Worm (Caenorhabditis elegans) whole organism, young adult: ENCODE results near the gene warf-1.

ENCODE experiments used
- C06A6.2 ChIP-seq: fragments of 200-800 bp; sonication (Bioruptor generic); conservative IDR thresholded peaks from 2 replicates; pipeline ENCODE4 v1.3.6; 2022; ENCODE audit warnings: missing genetic modification characterization, missing compliant biosample characterization
- C17E4.6 ChIP-seq: fragments of 200-800 bp; sonication (Bioruptor generic); IDR thresholded peaks from 2 replicates; pipeline ENCODE4 v1.3.6; 2022; ENCODE audit warnings: missing genetic modification reagents, missing genetic modification characterization, missing compliant biosample characterization
- F22D6.2 ChIP-seq: sonication (generic microtip); optimal IDR thresholded peaks from 2 replicates; lab custom pipeline; 2016; ENCODE audit warnings: mild to moderate bottlenecking, missing genetic modification characterization, missing compliant biosample characterization
- K12H6.12 ChIP-seq: fragments of 200-800 bp; sonication (Bioruptor generic); optimal IDR thresholded peaks from 2 replicates; lab custom pipeline; 2018; ENCODE audit warnings: mild to moderate bottlenecking, missing genetic modification characterization, missing compliant biosample characterization
- T07F8.4 ChIP-seq: sonication (generic microtip); optimal IDR thresholded peaks from 2 replicates; lab custom pipeline; 2016; ENCODE audit warnings: mild to moderate bottlenecking, missing genetic modification characterization, moderate library complexity, missing compliant biosample characterization
- T26A5.8 ChIP-seq: sonication (generic microtip); optimal IDR thresholded peaks from 2 replicates; lab custom pipeline; 2016; ENCODE audit warnings: missing genetic modification characterization, missing compliant biosample characterization
- Y56A3A.18 ChIP-seq: fragments of 200-800 bp; sonication (Bioruptor generic); IDR thresholded peaks from 2 replicates; pipeline ENCODE4 v1.3.6; 2022; ENCODE audit warnings: missing genetic modification reagents, missing genetic modification characterization, missing compliant biosample characterization
- Y67H2A.10 ChIP-seq: fragments of 200-800 bp; sonication (Bioruptor generic); conservative IDR thresholded peaks from 2 replicates; pipeline ENCODE4 v1.3.6; 2022; ENCODE audit warnings: missing genetic modification reagents, missing genetic modification characterization, missing compliant biosample characterization
- Y79H2A.3 ChIP-seq: fragments of 200-800 bp; sonication (Bioruptor generic); conservative IDR thresholded peaks from 2 replicates; pipeline ENCODE4 v1.3.6; 2022; ENCODE audit warnings: missing genetic modification reagents, missing genetic modification characterization, missing compliant biosample characterization
- Y95B8A.8 ChIP-seq: fragments of 200-800 bp; sonication (Bioruptor generic); IDR thresholded peaks from 2 replicates; pipeline ENCODE4 v1.3.6; 2022; ENCODE audit warnings: missing genetic modification reagents, missing genetic modification characterization, missing compliant biosample characterization
- atf-7 ChIP-seq: sonication (generic microtip); optimal IDR thresholded peaks from 2 replicates; lab custom pipeline; 2017; ENCODE audit warnings: mild to moderate bottlenecking, missing genetic modification characterization, missing compliant biosample characterization
- attf-3 ChIP-seq: fragments of 200-800 bp; sonication (Bioruptor generic); conservative IDR thresholded peaks from 2 replicates; pipeline ENCODE4 v1.3.6; 2022; ENCODE audit warnings: missing genetic modification reagents, missing genetic modification characterization, missing compliant biosample characterization
- attf-5 ChIP-seq: fragments of 200-800 bp; sonication (Bioruptor generic); optimal IDR thresholded peaks from 2 replicates; lab custom pipeline; 2018; ENCODE audit warnings: mild to moderate bottlenecking, missing genetic modification characterization, missing compliant biosample characterization
- attf-6 ChIP-seq: fragments of 200-800 bp; sonication (Bioruptor generic); IDR thresholded peaks from 2 replicates; pipeline ENCODE4 v1.3.6; 2022; ENCODE audit warnings: missing genetic modification reagents, missing genetic modification characterization, missing compliant biosample characterization
- bed-2 ChIP-seq: fragments of 200-800 bp; sonication (Bioruptor generic); IDR thresholded peaks from 2 replicates; pipeline ENCODE4 v1.3.6; 2022; ENCODE audit warnings: missing genetic modification reagents, missing genetic modification characterization, missing compliant biosample characterization
- ccch-3 ChIP-seq: fragments of 200-800 bp; sonication (Bioruptor generic); optimal IDR thresholded peaks from 2 replicates; lab custom pipeline; 2018; ENCODE audit warnings: mild to moderate bottlenecking, missing genetic modification characterization, missing compliant biosample characterization
- ceh-100 ChIP-seq: fragments of 200-800 bp; sonication (Bioruptor generic); IDR thresholded peaks from 2 replicates; pipeline ENCODE4 v1.3.6; 2022; ENCODE audit warnings: missing genetic modification reagents, missing genetic modification characterization, missing compliant biosample characterization
- ceh-40 ChIP-seq: fragments of 200-800 bp; sonication (Bioruptor generic); IDR thresholded peaks from 2 replicates; pipeline ENCODE4 v1.3.6; 2022; ENCODE audit warnings: missing genetic modification characterization, missing compliant biosample characterization
- dox-1 ChIP-seq: fragments of 200-800 bp; sonication (Bioruptor generic); IDR thresholded peaks from 2 replicates; pipeline ENCODE4 v1.3.6; 2022; ENCODE audit warnings: missing genetic modification reagents, missing genetic modification characterization, missing compliant biosample characterization
- dpl-1 ChIP-seq: fragments of 150-350 bp; optimal IDR thresholded peaks from 2 replicates; lab custom pipeline; 2014; ENCODE audit warnings: missing biosample characterization, missing genetic modification reagents, missing genetic modification characterization
- efl-1 ChIP-seq: fragments of 150-350 bp; optimal IDR thresholded peaks from 2 replicates; lab custom pipeline; 2014; ENCODE audit warnings: missing biosample characterization, missing genetic modification reagents, missing genetic modification characterization
- egl-18 ChIP-seq: fragments of 200-800 bp; sonication (Bioruptor generic); IDR thresholded peaks from 2 replicates; pipeline ENCODE4 v1.3.6; 2022; ENCODE audit warnings: missing genetic modification reagents, missing genetic modification characterization, missing compliant biosample characterization
- hlh-26 ChIP-seq: fragments of 200-800 bp; sonication (Bioruptor generic); conservative IDR thresholded peaks from 2 replicates; pipeline ENCODE4 v1.3.6; 2022; ENCODE audit warnings: missing genetic modification reagents, missing genetic modification characterization, missing compliant biosample characterization
- hrde-1 ChIP-seq: sonication (generic microtip); optimal IDR thresholded peaks from 2 replicates; lab custom pipeline; 2016; ENCODE audit warnings: missing genetic modification characterization, mild to moderate bottlenecking, missing compliant biosample characterization, moderate library complexity, missing genotype, missing genetic modification reagents, borderline replicate concordance
- lag-1 ChIP-seq: fragments of 200-800 bp; sonication (Bioruptor generic); IDR thresholded peaks from 2 replicates; pipeline ENCODE4 v1.3.6; 2022; ENCODE audit warnings: missing genetic modification reagents, missing genetic modification characterization, missing compliant biosample characterization
- let-526 ChIP-seq: fragments of 200-800 bp; sonication (Bioruptor generic); IDR thresholded peaks from 2 replicates; pipeline ENCODE4 v1.3.6; 2022; ENCODE audit warnings: missing genetic modification reagents, missing genetic modification characterization, missing compliant biosample characterization
- lin-35 ChIP-seq, 3 experiments: fragments of 150-350 bp in 2 of 3; sonication (generic microtip) in 1 of 3; optimal IDR thresholded peaks; 2 replicates each; lab custom pipeline; 2014 to 2018; ENCODE audit warnings: missing biosample characterization in 3 of 3, missing genetic modification characterization in 3 of 3, missing genetic modification reagents in 3 of 3
- madf-6 ChIP-seq: fragments of 200-800 bp; sonication (Bioruptor generic); IDR thresholded peaks from 2 replicates; pipeline ENCODE4 v1.3.6; 2022; ENCODE audit warnings: missing genetic modification reagents, missing genetic modification characterization, missing compliant biosample characterization
- nhr-27 ChIP-seq: fragments of 200-800 bp; sonication (Bioruptor generic); optimal IDR thresholded peaks from 2 replicates; lab custom pipeline; 2018; ENCODE audit warnings: mild to moderate bottlenecking, missing genetic modification characterization, moderate library complexity, missing compliant biosample characterization
- nhr-90 ChIP-seq: sonication (generic microtip); optimal IDR thresholded peaks from 2 replicates; lab custom pipeline; 2016; ENCODE audit warnings: missing genotype, mild to moderate bottlenecking, missing genetic modification characterization, missing compliant biosample characterization
- somi-1 ChIP-seq: fragments of 200-800 bp; sonication (Bioruptor generic); optimal IDR thresholded peaks from 2 replicates; lab custom pipeline; 2018; ENCODE audit warnings: mild to moderate bottlenecking, missing genetic modification characterization, missing compliant biosample characterization
- unc-130 ChIP-seq: sonication (generic microtip); optimal IDR thresholded peaks from 2 replicates; lab custom pipeline; 2016; ENCODE audit warnings: missing genetic modification reagents, missing genetic modification characterization, missing compliant biosample characterization
- xnd-1 ChIP-seq: sonication (generic microtip); optimal IDR thresholded peaks from 2 replicates; lab custom pipeline; 2016; ENCODE audit warnings: missing genotype, missing genetic modification reagents, missing genetic modification characterization, missing compliant biosample characterization
- zim-3 ChIP-seq: sonication (generic microtip); optimal IDR thresholded peaks from 2 replicates; lab custom pipeline; 2017; ENCODE audit warnings: mild to moderate bottlenecking, missing genetic modification characterization, moderate library complexity, missing compliant biosample characterization
- ztf-18 ChIP-seq: sonication (generic microtip); optimal IDR thresholded peaks from 2 replicates; lab custom pipeline; 2016; ENCODE audit warnings: missing genotype, mild to moderate bottlenecking, missing genetic modification characterization, missing compliant biosample characterization
- ztf-25 ChIP-seq: fragments of 200-800 bp; sonication (Bioruptor generic); IDR thresholded peaks from 2 replicates; pipeline ENCODE4 v1.3.6; 2022; ENCODE audit warnings: missing genetic modification reagents, missing genetic modification characterization, missing compliant biosample characterization
- ztf-26 ChIP-seq: sonication (generic microtip); optimal IDR thresholded peaks from 2 replicates; lab custom pipeline; 2017; ENCODE audit warnings: missing genetic modification characterization, missing compliant biosample characterization
- ztf-3 ChIP-seq: fragments of 200-800 bp; sonication (Bioruptor generic); optimal IDR thresholded peaks from 2 replicates; lab custom pipeline; 2018; ENCODE audit warnings: mild to moderate bottlenecking, missing genetic modification characterization, missing compliant biosample characterization
- ztf-6 ChIP-seq: fragments of 200-800 bp; sonication (Bioruptor generic); IDR thresholded peaks from 2 replicates; pipeline ENCODE4 v1.3.6; 2022; ENCODE audit warnings: missing genetic modification reagents, missing genetic modification characterization, missing compliant biosample characterization

The warf-1 gene

ce11 chrIV:7632535-7632934, 2.1 kb upstream of the warf-1 start, which contains the start of gene F45E4.6 (continued):
- TF ChIP-seq ceh-100 (no peak), unc-130 (no peak), madf-6 (peak; percentile 20; the same call in 1 of the 2 replicates), F22D6.2 (tag; lab: Kevin White, UChicago) (no peak), xnd-1 (tag; lab: Kevin White, UChicago) (no peak), lin-35 (GFP tag; optimal IDR thresholded peaks at IDR 0.05; lab: Kevin White, UChicago) (peak in 2 of 3 experiments; percentile 11 to 81)
- TF ChIP-seq, all 124 proteins: peak for 7

- TF ChIP-seq madf-6 (0 out of 2 replicates have a peak, but pooled peaks have one; percentile 5), ztf-3 (GFP tag; lab: Kevin White, UChicago) (no peak)
Observed at ce11 chrIV:7633020-7633419, 1.6 kb upstream of the warf-1 start, which contains the start of gene plp-1. TSS of gene plp-1 (plus strand) at chrIV:7633360.

ce11 chrIV:7641758-7642157, 7.2 kb downstream of the warf-1 start, which contains the start of gene nep-16:
TSS of gene nep-16 (minus strand) at chrIV:7641858.
- no peak for TF ChIP-seq T07F8.4
- TF ChIP-seq attf-5 (GFP tag; lab: Kevin White, UChicago): no peak
- no peak for TF ChIP-seq zim-3
- TF ChIP-seq K12H6.12: no peak
- no peak for TF ChIP-seq bed-2 (GFP tag; lab: Robert Waterston, UW)
- no peak for TF ChIP-seq lin-35 (GFP tag; optimal IDR thresholded peaks at IDR 0.05; lab: Kevin White, UChicago)
- no peak for TF ChIP-seq Y56A3A.18 (GFP tag; lab: Robert Waterston, UW)
- TF ChIP-seq Y79H2A.3 (GFP tag; lab: Robert Waterston, UW): no peak
- no peak for TF ChIP-seq nhr-27 (tag; lab: Kevin White, UChicago)

ce11 chrIV:7642971-7643370, 8.4 kb downstream of the warf-1 start, which contains the start of gene nlp-20:
TSS of gene nlp-20 (minus strand) at chrIV:7643071.
- TF ChIP-seq attf-3 (GFP tag; lab: Robert Waterston, UW) (no peak), C06A6.2 (GFP tag; lab: Robert Waterston, UW) (no peak), T26A5.8 (no peak), ztf-18 (tag; lab: Kevin White, UChicago) (no peak), lag-1 (GFP tag; lab: Robert Waterston, UW) (no peak), attf-6 (GFP tag; lab: Robert Waterston, UW) (no peak), zim-3 (no peak), dpl-1 (no peak), F22D6.2 (tag; lab: Kevin White, UChicago) (no peak), dox-1 (GFP tag; lab: Robert Waterston, UW) (no peak), let-526 (no peak), atf-7 (tag; lab: Kevin White, UChicago) (no peak)

- no peak for TF ChIP-seq ceh-40 (GFP tag; lab: Robert Waterston, UW)
- TF ChIP-seq hrde-1 (tag; lab: Kevin White, UChicago): no peak
Observed at ce11 chrIV:7646119-7646518, 11.5 kb downstream of the warf-1 start, which contains the start of gene hmg-5. TSS of gene hmg-5 (minus strand) at chrIV:7646219.

ce11 chrIV:7646861-7647260, 12.3 kb downstream of the warf-1 start:
- TF ChIP-seq efl-1 (GFP tag; lab: Kevin White, UChicago) (no peak), ztf-26 (tag; lab: Kevin White, UChicago) (no peak), ccch-3 (GFP tag; lab: Kevin White, UChicago) (no peak), let-526 (no peak), ztf-25 (GFP tag; lab: Robert Waterston, UW) (no peak), egl-18 (GFP tag; lab: Robert Waterston, UW) (no peak), Y95B8A.8 (GFP tag; lab: Robert Waterston, UW) (no peak), somi-1 (no peak), nhr-90 (tag; lab: Kevin White, UChicago) (no peak), hlh-26 (GFP tag; lab: Robert Waterston, UW) (no peak), C17E4.6 (no peak), ztf-6 (GFP tag; lab: Robert Waterston, UW) (no peak), Y67H2A.10 (GFP tag; lab: Robert Waterston, UW) (no peak)
